Worm (Caenorhabditis elegans): Measurements from ENCODE around the gene tald-1.
A peak's percentile ranks its signal among the peaks of the same experiment; 100 is the strongest.

The tald-1 gene

DNA sequence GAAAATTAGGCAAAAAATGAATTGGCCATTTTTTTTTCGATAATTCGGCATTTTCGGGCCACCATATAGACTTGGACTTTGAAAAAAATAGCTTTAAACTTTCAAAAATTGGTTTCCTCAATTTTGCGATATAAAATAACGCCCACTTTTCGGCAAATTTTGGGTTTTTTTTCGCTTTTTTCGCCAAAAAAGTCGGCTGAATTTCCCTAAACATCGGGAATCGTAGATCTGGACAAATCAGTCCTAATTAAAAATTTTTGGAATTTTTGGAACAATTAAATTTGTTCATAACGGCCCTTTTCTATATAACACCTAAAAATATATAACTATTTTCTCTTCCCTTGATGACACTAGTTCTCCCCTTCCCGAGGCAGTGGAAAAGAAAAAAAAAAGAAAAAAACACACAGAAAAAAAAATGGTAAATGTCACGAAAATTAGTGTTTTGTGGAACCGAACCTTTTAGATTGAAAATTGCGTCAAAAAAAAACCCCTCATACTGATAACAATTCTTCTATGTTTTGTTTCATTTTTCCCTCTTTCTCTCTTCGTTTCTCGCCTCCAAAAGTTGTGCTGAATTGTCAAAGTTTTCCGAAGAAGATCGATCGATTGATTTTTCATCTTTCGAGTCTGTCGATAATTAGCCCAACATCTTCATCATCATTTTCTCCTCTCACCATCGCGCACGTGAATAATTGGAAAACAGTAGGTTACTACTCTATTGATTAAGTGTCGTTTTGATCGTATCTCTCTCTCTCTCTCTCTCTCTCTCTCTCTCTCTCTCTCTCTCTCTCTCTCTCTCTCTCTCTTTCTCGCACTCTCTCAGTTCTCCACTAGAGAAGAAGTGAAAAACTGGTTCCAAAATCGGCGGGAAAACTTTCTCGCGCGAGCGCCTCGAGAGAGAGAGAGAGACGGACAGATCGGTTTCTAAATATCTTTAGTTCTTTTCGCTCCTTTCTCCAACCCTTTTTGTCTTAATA, 14.2 kb downstream of the tald-1 start, which contains the start of gene Y24D9A.6 (continued):
- peak; percentile 96 for TF ChIP-seq efl-3 (GFP tag; optimal IDR thresholded peaks at IDR 0.05)
- TF ChIP-seq vab-15 (tag; optimal IDR thresholded peaks at IDR 0.05), result peak; percentile 66
- peak; percentile 89 for TF ChIP-seq nhr-19 (GFP tag; conservative IDR thresholded peaks at IDR 0.05)
- TF ChIP-seq nhr-84 (tag; optimal IDR thresholded peaks at IDR 0.05), result no peak
- TF ChIP-seq blmp-1 (tag; optimal IDR thresholded peaks at IDR 0.05), result peak; percentile 98
- TF ChIP-seq nhr-11 (tag; optimal IDR thresholded peaks at IDR 0.05), result peak; percentile 68
- peak; percentile 55 for TF ChIP-seq fos-1 (tag; optimal IDR thresholded peaks at IDR 0.05)
- TF ChIP-seq lsy-2 (tag; optimal IDR thresholded peaks at IDR 0.05), result peak; percentile 72 to 81
- TF ChIP-seq mdl-1 (tag; optimal IDR thresholded peaks at IDR 0.05), result peak; percentile 10 to 63
- TF ChIP-seq elt-3 (tag; optimal IDR thresholded peaks at IDR 0.05), result peak in 3 of 6 experiments; percentile 69 to 89 (median 76)
- TF ChIP-seq ceh-82 (tag; optimal IDR thresholded peaks at IDR 0.05), result peak; percentile 20 to 47 (median 37)
- peak; percentile 43 for TF ChIP-seq swsn-7 (tag; optimal IDR thresholded peaks at IDR 0.05)
- TF ChIP-seq ceh-88 (GFP tag; IDR thresholded peaks at IDR 0.05), result 0 out of 2 replicates have a peak, but pooled peaks have one; percentile 43
- peak; percentile 84 for TF ChIP-seq nhr-20 (tag; optimal IDR thresholded peaks at IDR 0.05)

DNA sequence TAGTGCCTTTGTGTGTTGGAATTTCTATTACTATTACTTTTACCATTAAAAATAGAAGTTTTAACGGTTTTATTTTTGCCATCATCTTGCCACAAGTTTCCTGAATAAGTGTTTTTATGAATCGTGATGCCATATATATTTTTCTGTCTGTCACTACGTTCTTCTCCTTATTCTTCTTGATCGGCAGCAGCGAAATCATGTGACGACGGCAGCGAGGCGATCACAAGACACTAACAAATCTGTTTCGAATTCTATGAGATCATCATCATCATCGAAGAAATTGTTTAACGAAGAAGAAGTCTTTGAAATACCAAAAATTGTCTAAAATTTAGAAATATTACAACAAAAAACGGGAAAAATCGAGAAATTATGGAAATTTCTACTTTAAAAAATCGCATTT, 16.0 kb downstream of the tald-1 start:
- no peak for TF ChIP-seq ceh-90 (tag; optimal IDR thresholded peaks at IDR 0.05)
- TF ChIP-seq unc-130 (tag; optimal IDR thresholded peaks at IDR 0.05), result peak; percentile 85
- peak; percentile 64 to 71 for TF ChIP-seq lsy-2 (tag; optimal IDR thresholded peaks at IDR 0.05)
- peak; percentile 6 for TF ChIP-seq xbp-1 (tag; optimal IDR thresholded peaks at IDR 0.05)
- TF ChIP-seq rnt-1 (tag; optimal IDR thresholded peaks at IDR 0.05), result no peak
- TF ChIP-seq aha-1 (tag; optimal IDR thresholded peaks at IDR 0.05), result no peak
- TF ChIP-seq ces-1 (GFP tag; optimal IDR thresholded peaks at IDR 0.05), result no peak
- peak; percentile 96 for TF ChIP-seq nhr-85 (tag)
- peak; percentile 51 for TF ChIP-seq dsc-1 (tag; optimal IDR thresholded peaks at IDR 0.05)
- no peak for TF ChIP-seq ama-1 (optimal IDR thresholded peaks at IDR 0.05)
- no peak for TF ChIP-seq pag-3 (tag; optimal IDR thresholded peaks at IDR 0.05; ENCODE audit: borderline replicate concordance, insufficient read depth)
- TF ChIP-seq mdl-1 (tag; optimal IDR thresholded peaks at IDR 0.05), result peak in 1 of 2 experiments; percentile 78
- TF ChIP-seq ztf-11 (tag; optimal IDR thresholded peaks at IDR 0.05), result no peak
- peak; percentile 37 for TF ChIP-seq sox-4 (tag; optimal IDR thresholded peaks at IDR 0.05)
- no peak for TF ChIP-seq aly-2 (tag; optimal IDR thresholded peaks at IDR 0.05)
- TF ChIP-seq nhr-90 (tag; optimal IDR thresholded peaks at IDR 0.05; ENCODE audit: poor library complexity), result peak; percentile 82
- no peak for TF ChIP-seq hpl-2 (GFP tag; optimal IDR thresholded peaks at IDR 0.05)
- no peak for TF ChIP-seq fkh-8 (tag; optimal IDR thresholded peaks at IDR 0.05)
- TF ChIP-seq mef-2 (tag; optimal IDR thresholded peaks at IDR 0.05), result no peak
- no peak for TF ChIP-seq C34B4.2 (tag; optimal IDR thresholded peaks at IDR 0.05)
- peak; percentile 39 for TF ChIP-seq ztf-4 (tag; optimal IDR thresholded peaks at IDR 0.05)
- no peak for TF ChIP-seq nhr-77 (tag; optimal IDR thresholded peaks at IDR 0.05)
- no peak for TF ChIP-seq unc-86 (tag; optimal IDR thresholded peaks at IDR 0.05)
- no peak for TF ChIP-seq nhr-28 (tag; optimal IDR thresholded peaks at IDR 0.05)
- TF ChIP-seq jun-1 (tag; optimal IDR thresholded peaks at IDR 0.05), result no peak
- no peak for TF ChIP-seq elt-2 (tag; optimal IDR thresholded peaks at IDR 0.05)
- TF ChIP-seq nhr-71 (tag; optimal IDR thresholded peaks at IDR 0.05), result peak; percentile 89
- peak; percentile 88 for TF ChIP-seq blmp-1 (tag; optimal IDR thresholded peaks at IDR 0.05)
- TF ChIP-seq fos-1 (tag; optimal IDR thresholded peaks at IDR 0.05), result no peak
- TF ChIP-seq ceh-88 (GFP tag; IDR thresholded peaks at IDR 0.05), result no peak
- TF ChIP-seq nhr-19 (GFP tag; conservative IDR thresholded peaks at IDR 0.05), result peak; percentile 61
- TF ChIP-seq sup-37 (GFP tag; optimal IDR thresholded peaks at IDR 0.05), result no peak
- peak in 1 of 3 experiments; percentile 5 for TF ChIP-seq ceh-82 (tag; optimal IDR thresholded peaks at IDR 0.05)
- peak; percentile 38 for TF ChIP-seq swsn-7 (tag; optimal IDR thresholded peaks at IDR 0.05)
- no peak for TF ChIP-seq zip-4 (GFP tag; optimal IDR thresholded peaks at IDR 0.05)
- peak; percentile 60 for TF ChIP-seq C16A3.4 (tag; optimal IDR thresholded peaks at IDR 0.05)
- no peak for TF ChIP-seq fkh-4 (tag; optimal IDR thresholded peaks at IDR 0.05; ENCODE audit: borderline replicate concordance)
- peak; percentile 37 for TF ChIP-seq pax-3 (tag; optimal IDR thresholded peaks at IDR 0.05)
- TF ChIP-seq pqm-1 (tag; optimal IDR thresholded peaks at IDR 0.05), result no peak
- TF ChIP-seq lin-35 (GFP tag; optimal IDR thresholded peaks at IDR 0.05), result peak; percentile 7 to 75
- no peak for TF ChIP-seq unc-62 (GFP tag; optimal IDR thresholded peaks at IDR 0.05)
- no peak for TF ChIP-seq ets-5 (GFP tag; IDR thresholded peaks at IDR 0.05)

Data from whole organism, L1 larva.